Fruit fly (Drosophila melanogaster) whole organism, embryonic: ENCODE results near the gene Dnai2.

ENCODE experiments used
- Aef1 ChIP-seq: fragments of 200-800 bp; sonication (Bioruptor generic); IDR thresholded peaks from 3 replicates; pipeline ENCODE4 v1.3.6; 2022; ENCODE audit warnings: missing biosample characterization, missing genetic modification characterization
- Antp ChIP-seq: fragments of 200-800 bp; sonication (Bioruptor generic); optimal IDR thresholded peaks from 3 replicates; lab custom pipeline; 2016; ENCODE audit warnings: missing biosample characterization, missing genetic modification characterization
- BEAF-32 ChIP-seq: fragments of 200-800 bp; sonication (Bioruptor generic); optimal IDR thresholded peaks from 3 replicates; lab custom pipeline; 2017; ENCODE audit warnings: missing biosample characterization, missing genetic modification characterization, mild to moderate bottlenecking, moderate library complexity, missing genetic modification reagents
- Blimp-1 ChIP-seq: fragments of 200-800 bp; sonication (Bioruptor generic); optimal IDR thresholded peaks from 3 replicates; lab custom pipeline; 2018; ENCODE audit warnings: missing biosample characterization, missing genetic modification characterization, mild to moderate bottlenecking, moderate library complexity, missing genetic modification reagents
- CG10565 ChIP-seq: fragments of 200-800 bp; sonication (Bioruptor generic); optimal IDR thresholded peaks from 3 replicates; lab custom pipeline; 2016; ENCODE audit warnings: missing biosample characterization, mild to moderate bottlenecking, missing genetic modification characterization
- CG11456 ChIP-seq: fragments of 200-800 bp; sonication (Bioruptor generic); IDR thresholded peaks from 3 replicates; pipeline ENCODE4 v1.3.6; 2022; ENCODE audit warnings: missing biosample characterization, missing genetic modification characterization
- CG12104 ChIP-seq: fragments of 200-800 bp; sonication (Bioruptor generic); optimal IDR thresholded peaks from 3 replicates; lab custom pipeline; 2016; ENCODE audit warnings: missing biosample characterization, missing genetic modification characterization
- CG12236 ChIP-seq: fragments of 200-800 bp; sonication (Bioruptor generic); optimal IDR thresholded peaks from 2 replicates; lab custom pipeline; 2016; ENCODE audit warnings: missing biosample characterization, missing genetic modification characterization
- CG1233 ChIP-seq: fragments of 200-800 bp; sonication (Bioruptor generic); optimal IDR thresholded peaks from 4 replicates; lab custom pipeline; 2018; ENCODE audit warnings: missing biosample characterization, mild to moderate bottlenecking, missing genetic modification characterization
- CG13775 ChIP-seq: fragments of 200-800 bp; sonication (Bioruptor generic); optimal IDR thresholded peaks from 3 replicates; lab custom pipeline; 2017; ENCODE audit warnings: missing biosample characterization, mild to moderate bottlenecking, missing genetic modification characterization
- CG14014 ChIP-seq: fragments of 200-800 bp; sonication (Bioruptor generic); IDR thresholded peaks from 2 replicates; pipeline ENCODE4 v1.3.6; 2022; ENCODE audit warnings: missing biosample characterization, missing genetic modification characterization
- CG17829 ChIP-seq: fragments of 200-800 bp; optimal IDR thresholded peaks from 2 replicates; lab custom pipeline; 2019; ENCODE audit warnings: missing biosample characterization, mild to moderate bottlenecking, missing genetic modification characterization, moderate library complexity
- CG1792 ChIP-seq: fragments of 200-800 bp; sonication (Bioruptor generic); optimal IDR thresholded peaks from 2 replicates; lab custom pipeline; 2016; ENCODE audit warnings: missing biosample characterization, missing genetic modification characterization
- CG2199 ChIP-seq: fragments of 200-800 bp; sonication (Bioruptor generic); IDR thresholded peaks from 3 replicates; pipeline ENCODE4 v1.3.6; 2022; ENCODE audit warnings: missing biosample characterization, missing genetic modification characterization
- CG31365 ChIP-seq: fragments of 200-800 bp; sonication (Bioruptor generic); optimal IDR thresholded peaks from 2 replicates; lab custom pipeline; 2018; ENCODE audit warnings: missing biosample characterization, mild to moderate bottlenecking, missing genetic modification characterization
- CG31388 ChIP-seq: fragments of 200-800 bp; sonication (Bioruptor generic); optimal IDR thresholded peaks from 2 replicates; lab custom pipeline; 2016; ENCODE audit warnings: missing biosample characterization, missing genetic modification characterization
- CG32767 ChIP-seq: fragments of 200-800 bp; sonication (Bioruptor generic); IDR thresholded peaks from 2 replicates; pipeline ENCODE4 v1.3.6; 2022; ENCODE audit warnings: missing biosample characterization, missing genetic modification characterization
- CG3407 ChIP-seq: fragments of 200-800 bp; sonication (Bioruptor generic); optimal IDR thresholded peaks from 2 replicates; lab custom pipeline; 2018; ENCODE audit warnings: missing biosample characterization, mild to moderate bottlenecking, missing genetic modification characterization
- CG34376 ChIP-seq: fragments of 200-800 bp; sonication (Bioruptor generic); optimal IDR thresholded peaks from 2 replicates; lab custom pipeline; 2018; ENCODE audit warnings: missing biosample characterization, mild to moderate bottlenecking, missing genetic modification characterization
- CG3847 ChIP-seq: fragments of 200-800 bp; sonication (Bioruptor generic); IDR thresholded peaks from 2 replicates; pipeline ENCODE4 v1.3.6; 2022; ENCODE audit warnings: missing biosample characterization, missing genetic modification characterization
- CG4404 ChIP-seq: fragments of 200-800 bp; sonication (Bioruptor generic); IDR thresholded peaks from 2 replicates; pipeline ENCODE4 v1.3.6; 2022; ENCODE audit warnings: missing biosample characterization, missing genetic modification characterization
- CG4707 ChIP-seq: fragments of 200-800 bp; sonication (Bioruptor generic); optimal IDR thresholded peaks from 2 replicates; lab custom pipeline; 2018; ENCODE audit warnings: missing biosample characterization, mild to moderate bottlenecking, missing genetic modification characterization, moderate library complexity
- CG7556 ChIP-seq: fragments of 200-800 bp; sonication (Bioruptor generic); optimal IDR thresholded peaks from 2 replicates; lab custom pipeline; 2017; ENCODE audit warnings: missing biosample characterization, mild to moderate bottlenecking, missing genetic modification characterization
- CG7987 ChIP-seq: fragments of 200-800 bp; sonication (Bioruptor generic); optimal IDR thresholded peaks from 2 replicates; lab custom pipeline; 2018; ENCODE audit warnings: missing biosample characterization, mild to moderate bottlenecking, missing genetic modification characterization, moderate library complexity
- Chrac-16 ChIP-seq: fragments of 200-800 bp; sonication (Bioruptor generic); optimal IDR thresholded peaks from 3 replicates; lab custom pipeline; 2016; ENCODE audit warnings: missing biosample characterization, missing genetic modification characterization
- CoRest ChIP-seq: fragments of 200-800 bp; sonication (Bioruptor generic); optimal IDR thresholded peaks from 3 replicates; lab custom pipeline; 2018; ENCODE audit warnings: missing biosample characterization, mild to moderate bottlenecking, missing genetic modification characterization, moderate library complexity
- HLH3B ChIP-seq: fragments of 200-800 bp; sonication (Bioruptor generic); IDR thresholded peaks from 2 replicates; pipeline ENCODE4 v1.3.6; 2022; ENCODE audit warnings: missing biosample characterization, missing genetic modification characterization
- Lim3 ChIP-seq: fragments of 200-800 bp; sonication (Bioruptor generic); IDR thresholded peaks from 2 replicates; pipeline ENCODE4 v1.3.6; 2022; ENCODE audit warnings: missing biosample characterization, missing genetic modification characterization
- Myb ChIP-seq: fragments of 200-800 bp; sonication (Bioruptor generic); optimal IDR thresholded peaks from 2 replicates; lab custom pipeline; 2016; ENCODE audit warnings: missing biosample characterization, missing genetic modification characterization
- NC2α ChIP-seq: fragments of 200-800 bp; sonication (Bioruptor generic); optimal IDR thresholded peaks from 2 replicates; lab custom pipeline; 2016; ENCODE audit warnings: missing biosample characterization, missing genetic modification characterization
- Opbp ChIP-seq: fragments of 200-800 bp; sonication (Bioruptor generic); IDR thresholded peaks from 3 replicates; pipeline ENCODE4 v1.3.6; 2022; ENCODE audit warnings: missing biosample characterization, missing genetic modification characterization; ENCODE audit not compliant: partially characterized antibody
- Pdp1 ChIP-seq, 2 experiments: fragments of 200-800 bp; sonication (Bioruptor generic); optimal IDR thresholded peaks; 3 replicates each; lab custom pipeline; 2016; ENCODE audit warnings: missing biosample characterization in 2 of 2, missing genetic modification characterization in 2 of 2, mild to moderate bottlenecking in 1 of 2, moderate library complexity in 1 of 2
- Sry-β ChIP-seq: fragments of 200-800 bp; sonication (Bioruptor generic); optimal IDR thresholded peaks from 2 replicates; lab custom pipeline; 2018; ENCODE audit warnings: missing biosample characterization, mild to moderate bottlenecking, missing genetic modification characterization, moderate library complexity
- Sry-δ ChIP-seq: fragments of 200-800 bp; sonication (Bioruptor generic); optimal IDR thresholded peaks from 2 replicates; lab custom pipeline; 2016; ENCODE audit warnings: missing biosample characterization, missing genetic modification characterization
- Stat92E ChIP-seq, 3 experiments: fragments of >200 bp in 2 of 3; fragments of 200-800 bp in 1 of 3; sonication (Bioruptor generic) in 1 of 3; optimal IDR thresholded peaks; 2 replicates each; lab custom pipeline; 2017 to 2019; ENCODE audit warnings: missing biosample characterization in 3 of 3, missing genetic modification characterization in 3 of 3, mild to moderate bottlenecking in 1 of 3, moderate library complexity in 1 of 3
- Usf ChIP-seq: fragments of 200-800 bp; sonication (Bioruptor generic); optimal IDR thresholded peaks from 2 replicates; lab custom pipeline; 2017; ENCODE audit warnings: missing genotype, missing biosample characterization, missing genetic modification characterization
- dan ChIP-seq: fragments of 200-800 bp; sonication (Bioruptor generic); IDR thresholded peaks from 2 replicates; pipeline ENCODE4 v1.3.6; 2022; ENCODE audit warnings: missing biosample characterization, missing genetic modification characterization
- dmrt99B ChIP-seq: fragments of 200-800 bp; sonication (Bioruptor generic); optimal IDR thresholded peaks from 2 replicates; lab custom pipeline; 2018; ENCODE audit warnings: missing biosample characterization, mild to moderate bottlenecking, missing genetic modification characterization, moderate library complexity
- ind ChIP-seq: fragments of 200-800 bp; sonication (Bioruptor generic); optimal IDR thresholded peaks from 3 replicates; lab custom pipeline; 2016; ENCODE audit warnings: missing biosample characterization, missing genetic modification characterization
- insv ChIP-seq, 2 experiments: fragments of 200-800 bp; sonication (Bioruptor generic); optimal IDR thresholded peaks; 3 replicates each; lab custom pipeline; 2016 to 2018; ENCODE audit warnings: missing biosample characterization in 2 of 2, missing genetic modification characterization in 2 of 2
- jigr1 ChIP-seq: fragments of 200-800 bp; sonication (Bioruptor generic); IDR thresholded peaks from 3 replicates; pipeline ENCODE4 v1.3.6; 2022; ENCODE audit warnings: missing biosample characterization, missing genetic modification characterization
- kay ChIP-seq: fragments of 200-800 bp; sonication (Bioruptor generic); optimal IDR thresholded peaks from 2 replicates; lab custom pipeline; 2016; ENCODE audit warnings: missing biosample characterization, missing genetic modification characterization
- lab ChIP-seq: fragments of 200-800 bp; sonication (Bioruptor generic); optimal IDR thresholded peaks from 3 replicates; lab custom pipeline; 2017; ENCODE audit warnings: missing biosample characterization, missing genetic modification characterization, mild to moderate bottlenecking, moderate library complexity, missing genetic modification reagents
- pan ChIP-seq, 4 experiments: fragments of >200 bp in 3 of 4; fragments of 200-800 bp in 1 of 4; sonication (Bioruptor generic) in 1 of 4; optimal IDR thresholded peaks in 3 of 4; IDR thresholded peaks in 1 of 4; 2 replicates each; pipeline versions ENCODE4 v1.3.6 to Lab custom; 2017 to 2022; ENCODE audit warnings: missing biosample characterization in 2 of 4, missing genetic modification characterization in 2 of 4, mixed read lengths in 1 of 4
- prd ChIP-seq, 3 experiments: fragments of >200 bp in 2 of 3; fragments of 200-800 bp in 1 of 3; sonication (Bioruptor generic) in 1 of 3; optimal IDR thresholded peaks in 2 of 3; IDR thresholded peaks in 1 of 3; 2 replicates in 2 of 3; 3 replicates in 1 of 3; pipeline versions ENCODE4 v1.3.6 to Lab custom; 2017 to 2022; ENCODE audit warnings: missing biosample characterization in 1 of 3, missing genetic modification characterization in 1 of 3
- ro ChIP-seq: fragments of 200-800 bp; sonication (Bioruptor generic); IDR thresholded peaks from 2 replicates; pipeline ENCODE4 v1.3.6; 2022; ENCODE audit warnings: missing biosample characterization, missing genetic modification characterization
- sd ChIP-seq: fragments of 200-800 bp; sonication (Bioruptor generic); optimal IDR thresholded peaks from 3 replicates; lab custom pipeline; 2018; ENCODE audit warnings: missing biosample characterization, mild to moderate bottlenecking, missing genetic modification characterization, moderate library complexity
- sna ChIP-seq: fragments of 200-800 bp; sonication (Bioruptor generic); IDR thresholded peaks from 2 replicates; pipeline ENCODE4 v1.3.6; 2022; ENCODE audit warnings: missing biosample characterization, missing genetic modification characterization; ENCODE audit not compliant: partially characterized antibody
- yki ChIP-seq: fragments of >200 bp; optimal IDR thresholded peaks from 3 replicates; lab custom pipeline; 2018

Gene Dnai2

dm6 chr3L:11680298-11680697 is 18.8 kb downstream of the Dnai2 start, which contains the start of gene CG32085 (continued):
- TF ChIP-seq prd (optimal IDR thresholded peaks at IDR 0.05; lab: Kevin White, UChicago) (no peak), prd (GFP tag; IDR thresholded peaks at IDR 0.05; lab: Robert Waterston, UW) (peak; percentile 55), CG11456 (GFP tag; lab: Robert Waterston, UW) (peak; percentile 91), sd (tag; lab: Kevin White, UChicago) (peak; percentile 9), kay (GFP tag; lab: Kevin White, UChicago) (peak; percentile 30), dan (GFP tag; lab: Robert Waterston, UW) (no peak; the same call in 1 of the 2 replicates), CG1233 (GFP tag; lab: Kevin White, UChicago) (peak; percentile 29), CG3847 (peak; percentile 56), Aef1 (GFP tag; lab: Robert Waterston, UW) (no peak), CG10565 (GFP tag; lab: Kevin White, UChicago) (no peak), CG12236 (GFP tag; lab: Kevin White, UChicago) (no peak), ro (GFP tag; lab: Robert Waterston, UW) (no peak), CG12104 (GFP tag; lab: Kevin White, UChicago) (no peak), Antp (GFP tag; lab: Kevin White, UChicago) (peak; percentile 84), CG13775 (GFP tag; lab: Kevin White, UChicago) (peak; percentile 9), pan (optimal IDR thresholded peaks at IDR 0.05; lab: Kevin White, UChicago) (no peak), pan (GFP tag; optimal IDR thresholded peaks at IDR 0.05 in 1 of 2, IDR thresholded peaks at IDR 0.05 in 1 of 2) (peak in 1 of 2 experiments; percentile 54), dmrt99B (peak; percentile 48), Chrac-16 (GFP tag; lab: Kevin White, UChicago) (no peak), CoRest (tag; lab: Kevin White, UChicago) (peak; percentile 21), Opbp (GFP tag; lab: Robert Waterston, UW) (no peak), NC2α (GFP tag; lab: Kevin White, UChicago) (no peak), CG1792 (peak; percentile 59), CG31388 (no peak), lab (GFP tag; lab: Kevin White, UChicago) (peak; percentile 90), Lim3 (GFP tag; lab: Robert Waterston, UW) (no peak), Blimp-1 (GFP tag; lab: Kevin White, UChicago) (no peak), jigr1 (no peak), CG7556 (GFP tag; lab: Kevin White, UChicago) (peak; percentile 56), Sry-β (GFP tag; lab: Kevin White, UChicago) (no peak), CG4404 (GFP tag; lab: Robert Waterston, UW) (peak; percentile 42; the same call in 1 of the 2 replicates), Stat92E (GFP tag; optimal IDR thresholded peaks at IDR 0.05; lab: Kevin White, UChicago) (no peak), CG2199 (0 out of 3 replicates have a peak, but pooled peaks have one; percentile 39), BEAF-32 (no peak), HLH3B (GFP tag; lab: Robert Waterston, UW) (peak; percentile 68), Usf (GFP tag; lab: Kevin White, UChicago) (peak; percentile 10), CG14014 (peak; percentile 70), CG17829 (peak; percentile 35), yki (lab: Kevin White, UChicago) (no peak), Pdp1 (GFP tag; optimal IDR thresholded peaks at IDR 0.05; lab: Kevin White, UChicago) (peak; percentile 31 to 53), CG32767 (GFP tag; lab: Robert Waterston, UW) (0 out of 2 replicates have a peak, but pooled peaks have one; percentile 20), sna (GFP tag; lab: Robert Waterston, UW) (no peak), Sry-δ (peak; percentile 6), CG3407 (GFP tag; lab: Kevin White, UChicago) (no peak), CG34376 (GFP tag; lab: Kevin White, UChicago) (peak; percentile 42), CG31365 (tag; lab: Kevin White, UChicago) (peak; percentile 63), CG4707 (GFP tag; lab: Kevin White, UChicago) (no peak), insv (GFP tag; optimal IDR thresholded peaks at IDR 0.05; lab: Kevin White, UChicago) (no peak), ind (GFP tag; lab: Kevin White, UChicago) (peak; percentile 68), CG7987 (GFP tag; lab: Kevin White, UChicago) (peak; percentile 50), Myb (peak; percentile 53)
